Fruit fly (Drosophila melanogaster) whole organism, embryonic: ENCODE results near the gene eEF1delta.

Source experiments
- BtbVII ChIP-seq: fragments of 200-800 bp; sonication (Bioruptor generic); optimal IDR thresholded peaks from 3 replicates; lab custom pipeline; 2017; ENCODE audit warnings: missing biosample characterization, mild to moderate bottlenecking, missing genetic modification characterization
- CG10209 ChIP-seq: fragments of 200-800 bp; sonication (Bioruptor generic); optimal IDR thresholded peaks from 3 replicates; lab custom pipeline; 2017; ENCODE audit warnings: missing biosample characterization, mild to moderate bottlenecking, missing genetic modification characterization, missing genetic modification reagents
- CG11398 ChIP-seq: fragments of 200-800 bp; sonication (Bioruptor generic); optimal IDR thresholded peaks from 2 replicates; lab custom pipeline; 2016; ENCODE audit warnings: missing biosample characterization, missing genetic modification characterization
- CG11695 ChIP-seq: fragments of 200-800 bp; sonication (Bioruptor generic); IDR thresholded peaks from 3 replicates; pipeline ENCODE4 v1.3.6; 2022; ENCODE audit warnings: missing biosample characterization, missing genetic modification characterization
- CG12219 ChIP-seq: fragments of 200-800 bp; sonication (Bioruptor generic); optimal IDR thresholded peaks from 3 replicates; lab custom pipeline; 2018; ENCODE audit warnings: missing biosample characterization, mild to moderate bottlenecking, missing genetic modification characterization
- CG14710 ChIP-seq: fragments of 200-800 bp; sonication (Bioruptor generic); optimal IDR thresholded peaks from 3 replicates; lab custom pipeline; 2019; ENCODE audit warnings: missing biosample characterization, mild to moderate bottlenecking, missing genetic modification characterization, moderate library complexity
- CG17612 ChIP-seq: fragments of 200-800 bp; sonication (Bioruptor generic); IDR thresholded peaks from 2 replicates; pipeline ENCODE4 v1.3.6; 2022; ENCODE audit warnings: missing biosample characterization, missing genetic modification characterization
- CG17802 ChIP-seq: fragments of 200-800 bp; sonication (Bioruptor generic); optimal IDR thresholded peaks from 2 replicates; lab custom pipeline; 2018; ENCODE audit warnings: missing biosample characterization, mild to moderate bottlenecking, missing genetic modification characterization, moderate library complexity
- CG4360 ChIP-seq: fragments of 200-800 bp; sonication (Bioruptor generic); IDR thresholded peaks from 2 replicates; pipeline ENCODE4 v1.3.6; 2022; ENCODE audit warnings: missing biosample characterization, missing genetic modification characterization
- CG6272 ChIP-seq: fragments of 200-800 bp; sonication (Bioruptor generic); IDR thresholded peaks from 2 replicates; pipeline ENCODE4 v1.3.6; 2022; ENCODE audit warnings: missing biosample characterization, missing genetic modification characterization
- CG6689 ChIP-seq: fragments of 200-800 bp; sonication (Bioruptor generic); IDR thresholded peaks from 2 replicates; pipeline ENCODE4 v1.3.6; 2022; ENCODE audit warnings: missing biosample characterization, missing genetic modification characterization
- CG8290 ChIP-seq, 3 experiments: fragments of 200-800 bp; sonication (Bioruptor generic); optimal IDR thresholded peaks; 2 replicates each; lab custom pipeline; 2016 to 2019; ENCODE audit warnings: missing biosample characterization in 3 of 3, missing genetic modification characterization in 3 of 3, mild to moderate bottlenecking in 2 of 3, moderate library complexity in 1 of 3
- CG8388 ChIP-seq: fragments of 200-800 bp; sonication (Bioruptor generic); optimal IDR thresholded peaks from 2 replicates; lab custom pipeline; 2019; ENCODE audit warnings: missing biosample characterization, mild to moderate bottlenecking, missing genetic modification characterization, moderate library complexity
- CkIIα-i1 ChIP-seq: fragments of 200-800 bp; sonication (Bioruptor generic); IDR thresholded peaks from 2 replicates; pipeline ENCODE4 v1.3.6; 2022; ENCODE audit warnings: missing biosample characterization, missing genetic modification characterization
- Deaf1 ChIP-seq: fragments of 200-800 bp; optimal IDR thresholded peaks from 3 replicates; lab custom pipeline; 2019; ENCODE audit warnings: missing biosample characterization, mild to moderate bottlenecking, missing genetic modification characterization, moderate library complexity
- Dp ChIP-seq: fragments of 200-800 bp; sonication (Bioruptor generic); optimal IDR thresholded peaks from 2 replicates; lab custom pipeline; 2018; ENCODE audit warnings: missing biosample characterization, mild to moderate bottlenecking, missing genetic modification characterization, moderate library complexity
- Fer1 ChIP-seq: fragments of 200-800 bp; sonication (Bioruptor generic); optimal IDR thresholded peaks from 2 replicates; lab custom pipeline; 2017; ENCODE audit warnings: missing biosample characterization, mild to moderate bottlenecking, missing genetic modification characterization
- Gug ChIP-seq: fragments of 200-800 bp; sonication (Bioruptor generic); IDR thresholded peaks from 4 replicates; pipeline ENCODE4 v1.3.6; 2022; ENCODE audit warnings: missing biosample characterization, missing genetic modification characterization
- Jarid2 ChIP-seq: fragments of 200-800 bp; sonication (Bioruptor generic); optimal IDR thresholded peaks from 3 replicates; lab custom pipeline; 2017; ENCODE audit warnings: mild to moderate bottlenecking, missing biosample characterization, missing genetic modification reagents, missing genetic modification characterization
- Kr ChIP-seq: fragments of 200-800 bp; sonication (Bioruptor generic); optimal IDR thresholded peaks from 2 replicates; lab custom pipeline; 2017; ENCODE audit warnings: missing biosample characterization, mild to moderate bottlenecking, missing genetic modification characterization
- Lpt ChIP-seq: fragments of >200 bp; optimal IDR thresholded peaks from 2 replicates; lab custom pipeline; 2018; ENCODE audit warnings: missing biosample characterization, missing genetic modification characterization
- Oli ChIP-seq: fragments of 200-800 bp; sonication (Bioruptor generic); optimal IDR thresholded peaks from 2 replicates; lab custom pipeline; 2018; ENCODE audit warnings: missing biosample characterization, mild to moderate bottlenecking, missing genetic modification characterization, moderate library complexity
- Pdp1 ChIP-seq, 2 experiments: fragments of 200-800 bp; sonication (Bioruptor generic); optimal IDR thresholded peaks; 3 replicates each; lab custom pipeline; 2016; ENCODE audit warnings: missing biosample characterization in 2 of 2, missing genetic modification characterization in 2 of 2, mild to moderate bottlenecking in 1 of 2, moderate library complexity in 1 of 2
- Poxn ChIP-seq: fragments of 200-800 bp; sonication (Bioruptor generic); IDR thresholded peaks from 2 replicates; pipeline ENCODE4 v1.3.6; 2022; ENCODE audit warnings: missing biosample characterization, missing genetic modification characterization
- Side ChIP-seq: fragments of 200-800 bp; sonication (Bioruptor generic); optimal IDR thresholded peaks from 2 replicates; lab custom pipeline; 2016; ENCODE audit warnings: missing biosample characterization, missing genetic modification characterization
- YL-1 ChIP-seq: fragments of 200-800 bp; sonication (Bioruptor generic); optimal IDR thresholded peaks from 3 replicates; lab custom pipeline; 2017; ENCODE audit warnings: missing biosample characterization, mild to moderate bottlenecking, missing genetic modification characterization
- ac ChIP-seq: fragments of 200-800 bp; sonication (Bioruptor generic); optimal IDR thresholded peaks from 3 replicates; lab custom pipeline; 2017; ENCODE audit warnings: missing biosample characterization, mild to moderate bottlenecking, missing genetic modification characterization
- al ChIP-seq: fragments of 200-800 bp; sonication (Bioruptor generic); IDR thresholded peaks from 2 replicates; pipeline ENCODE4 v1.3.6; 2022; ENCODE audit warnings: missing biosample characterization, missing genetic modification characterization
- bowl ChIP-seq: fragments of 200-800 bp; sonication (Bioruptor generic); IDR thresholded peaks from 2 replicates; pipeline ENCODE4 v1.3.6; 2022; ENCODE audit warnings: missing biosample characterization, missing genetic modification characterization
- cg ChIP-seq: fragments of 200-800 bp; sonication (Bioruptor generic); optimal IDR thresholded peaks from 3 replicates; lab custom pipeline; 2019; ENCODE audit warnings: missing biosample characterization, mild to moderate bottlenecking, missing genetic modification characterization, moderate library complexity
- cwo ChIP-seq: fragments of 200-800 bp; sonication (Bioruptor generic); optimal IDR thresholded peaks from 3 replicates; lab custom pipeline; 2017; ENCODE audit warnings: missing biosample characterization, missing genetic modification characterization, mild to moderate bottlenecking, moderate library complexity, missing genetic modification reagents
- da ChIP-seq: fragments of 200-800 bp; sonication (Bioruptor generic); optimal IDR thresholded peaks from 2 replicates; lab custom pipeline; 2016; ENCODE audit warnings: missing biosample characterization, missing genetic modification characterization
- dmrt11E ChIP-seq: fragments of 200-800 bp; sonication (Bioruptor generic); optimal IDR thresholded peaks from 3 replicates; lab custom pipeline; 2018; ENCODE audit warnings: missing biosample characterization, mild to moderate bottlenecking, missing genetic modification characterization, moderate library complexity
- eve ChIP-seq, 2 experiments: fragments of >200 bp; optimal IDR thresholded peaks; 2 replicates each; lab custom pipeline; 2017; ENCODE audit warnings: missing biosample characterization in 2 of 2, missing genetic modification characterization in 2 of 2
- exex ChIP-seq: fragments of 200-800 bp; sonication (Bioruptor generic); optimal IDR thresholded peaks from 4 replicates; lab custom pipeline; 2018; ENCODE audit warnings: missing biosample characterization, mild to moderate bottlenecking, missing genetic modification characterization, moderate library complexity
- gcm ChIP-seq: fragments of 200-800 bp; sonication (Bioruptor generic); optimal IDR thresholded peaks from 2 replicates; lab custom pipeline; 2019; ENCODE audit warnings: missing biosample characterization, mild to moderate bottlenecking, missing genetic modification characterization, moderate library complexity
- grn ChIP-seq: fragments of 200-800 bp; sonication (Bioruptor generic); optimal IDR thresholded peaks from 3 replicates; lab custom pipeline; 2017; ENCODE audit warnings: missing biosample characterization, missing genetic modification characterization
- insv ChIP-seq, 2 experiments: fragments of 200-800 bp; sonication (Bioruptor generic); optimal IDR thresholded peaks; 3 replicates each; lab custom pipeline; 2016 to 2018; ENCODE audit warnings: missing biosample characterization in 2 of 2, missing genetic modification characterization in 2 of 2
- jing ChIP-seq: fragments of 200-800 bp; sonication (Bioruptor generic); optimal IDR thresholded peaks from 2 replicates; lab custom pipeline; 2018; ENCODE audit warnings: missing biosample characterization, mild to moderate bottlenecking, missing genetic modification characterization
- maf-S ChIP-seq: fragments of 200-800 bp; sonication (Bioruptor generic); optimal IDR thresholded peaks from 2 replicates; lab custom pipeline; 2016; ENCODE audit warnings: missing biosample characterization, missing genetic modification characterization
- odd ChIP-seq: fragments of 200-800 bp; sonication (Bioruptor generic); optimal IDR thresholded peaks from 2 replicates; lab custom pipeline; 2017; ENCODE audit warnings: missing biosample characterization, mild to moderate bottlenecking, missing genetic modification characterization
- peb ChIP-seq: fragments of 200-800 bp; sonication (Bioruptor generic); IDR thresholded peaks from 2 replicates; pipeline ENCODE4 v1.3.6; 2022; ENCODE audit warnings: missing biosample characterization, missing genetic modification characterization
- row ChIP-seq: fragments of 200-800 bp; sonication (Bioruptor generic); IDR thresholded peaks from 3 replicates; pipeline ENCODE4 v1.3.6; 2022; ENCODE audit warnings: missing biosample characterization, missing genetic modification characterization
- stwl ChIP-seq: fragments of 200-800 bp; sonication (Bioruptor generic); optimal IDR thresholded peaks from 3 replicates; lab custom pipeline; 2018; ENCODE audit warnings: missing biosample characterization, mild to moderate bottlenecking, missing genetic modification characterization, moderate library complexity
- sug ChIP-seq: fragments of 200-800 bp; optimal IDR thresholded peaks from 2 replicates; lab custom pipeline; 2019; ENCODE audit warnings: missing biosample characterization, mild to moderate bottlenecking, missing genetic modification characterization, moderate library complexity
- ttk ChIP-seq: fragments of 200-800 bp; sonication (Bioruptor generic); IDR thresholded peaks from 2 replicates; pipeline ENCODE4 v2.1.2; 2022; ENCODE audit warnings: missing biosample characterization, missing genetic modification characterization
- vfl ChIP-seq: fragments of 200-800 bp; sonication (Bioruptor generic); optimal IDR thresholded peaks from 2 replicates; lab custom pipeline; 2016; ENCODE audit warnings: missing biosample characterization, missing genetic modification characterization
- wdn ChIP-seq: fragments of 200-800 bp; sonication (Bioruptor generic); IDR thresholded peaks from 2 replicates; pipeline ENCODE4 v1.3.6; 2022; ENCODE audit warnings: missing biosample characterization, missing genetic modification characterization
- wek ChIP-seq: fragments of 200-800 bp; sonication (Bioruptor generic); optimal IDR thresholded peaks from 3 replicates; lab custom pipeline; 2018; ENCODE audit warnings: missing biosample characterization, mild to moderate bottlenecking, missing genetic modification characterization, moderate library complexity

Gene eEF1delta

dm6 chr2L:10237725-10238446, 5.6 kb downstream of the eEF1delta start, which contains the start of gene mthl15 (continued):
- peak; percentile 95 for TF ChIP-seq exex (tag; lab: Kevin White, UChicago)
- TF ChIP-seq CG17612, result no peak
- peak; percentile 20 for TF ChIP-seq CG17802 (tag; lab: Kevin White, UChicago)
- peak; percentile 34 for TF ChIP-seq dmrt11E
- peak; percentile 0 for TF ChIP-seq Kr
- peak; percentile 94 for TF ChIP-seq sug (tag; lab: Kevin White, UChicago)
- no peak for TF ChIP-seq CG8388 (GFP tag; lab: Kevin White, UChicago)
- peak; percentile 68 for TF ChIP-seq cg (GFP tag; lab: Kevin White, UChicago)
- TF ChIP-seq jing, result no peak
- TF ChIP-seq cwo, result no peak
- TF ChIP-seq CG11695 (GFP tag; lab: Robert Waterston, UW), result peak; percentile 28; the same call in 1 of the 3 replicates
- TF ChIP-seq wdn (GFP tag; lab: Robert Waterston, UW), result no peak
- no peak for TF ChIP-seq bowl (GFP tag; lab: Robert Waterston, UW)
- TF ChIP-seq ttk (GFP tag; lab: Robert Waterston, UW), result no peak
- peak in 1 of 2 experiments; percentile 62 for TF ChIP-seq eve (GFP tag; optimal IDR thresholded peaks at IDR 0.05; lab: Kevin White, UChicago)
- no peak for TF ChIP-seq maf-S (GFP tag; lab: Kevin White, UChicago)
- TF ChIP-seq BtbVII (GFP tag; lab: Kevin White, UChicago), result peak; percentile 3
- TF ChIP-seq YL-1 (GFP tag; lab: Kevin White, UChicago), result no peak
- TF ChIP-seq da (GFP tag; lab: Kevin White, UChicago), result no peak
- no peak for TF ChIP-seq peb (GFP tag; lab: Robert Waterston, UW)
- TF ChIP-seq CG12219 (GFP tag; lab: Kevin White, UChicago), result peak; percentile 31
- peak; percentile 48 for TF ChIP-seq wek (GFP tag; lab: Kevin White, UChicago)
- TF ChIP-seq vfl (GFP tag; lab: Kevin White, UChicago), result no peak
- TF ChIP-seq CG14710, result no peak
- no peak for TF ChIP-seq CG11398
- no peak for TF ChIP-seq CkIIα-i1 (GFP tag; lab: Robert Waterston, UW)
- no peak for TF ChIP-seq CG6272
- 0 out of 3 replicates have a peak, but pooled peaks have one; percentile 11 for TF ChIP-seq row (GFP tag; lab: Robert Waterston, UW)
- TF ChIP-seq CG10209 (GFP tag; lab: Kevin White, UChicago), result no peak
- TF ChIP-seq CG4360 (GFP tag; lab: Robert Waterston, UW), result no peak
- TF ChIP-seq CG8290 (GFP tag; optimal IDR thresholded peaks at IDR 0.05; lab: Kevin White, UChicago), result no peak
- peak in 1 of 2 experiments; percentile 44 for TF ChIP-seq CG8290 (tag; optimal IDR thresholded peaks at IDR 0.05; lab: Kevin White, UChicago)
- no peak for TF ChIP-seq odd (GFP tag; lab: Kevin White, UChicago)
- TF ChIP-seq Gug (GFP tag; lab: Robert Waterston, UW), result no peak
- TF ChIP-seq Pdp1 (GFP tag; optimal IDR thresholded peaks at IDR 0.05; lab: Kevin White, UChicago), result peak in 1 of 2 experiments; percentile 75
- no peak for TF ChIP-seq Lpt (GFP tag; lab: Kevin White, UChicago)
- TF ChIP-seq stwl (tag; lab: Kevin White, UChicago), result no peak
- TF ChIP-seq Dp, result no peak
- TF ChIP-seq Poxn, result no peak
- TF ChIP-seq insv (GFP tag; optimal IDR thresholded peaks at IDR 0.05; lab: Kevin White, UChicago), result no peak
- TF ChIP-seq Oli, result no peak
- TF ChIP-seq ac (GFP tag; lab: Kevin White, UChicago), result peak; percentile 30
- TF ChIP-seq al (GFP tag; lab: Robert Waterston, UW), result no peak
- TF ChIP-seq Jarid2 (GFP tag; lab: Kevin White, UChicago), result no peak
- peak; percentile 19 for TF ChIP-seq Fer1 (GFP tag; lab: Kevin White, UChicago)
- peak; percentile 28 for TF ChIP-seq grn (GFP tag; lab: Kevin White, UChicago)
- no peak for TF ChIP-seq Side (GFP tag; lab: Kevin White, UChicago)
- TF ChIP-seq gcm (GFP tag; lab: Kevin White, UChicago), result peak; percentile 21
- peak; percentile 72 for TF ChIP-seq Deaf1
- no peak for TF ChIP-seq CG6689 (GFP tag; lab: Robert Waterston, UW)
